Worm (Caenorhabditis elegans): Measurements from ENCODE around the gene nol-56.

Gene nol-56

ce11 chrV:10333843-10334242 is 18.9 kb downstream of the nol-56 start:
- TF ChIP-seq dmd-9 (GFP tag; IDR thresholded peaks at IDR 0.05) (no peak), tag-97 (GFP tag; IDR thresholded peaks at IDR 0.05) (no peak), jun-1 (tag; optimal IDR thresholded peaks at IDR 0.05) (no peak), F37D6.2 (tag; optimal IDR thresholded peaks at IDR 0.05) (no peak), set-16 (GFP tag; IDR thresholded peaks at IDR 0.05) (no peak), mxl-2 (GFP tag; conservative IDR thresholded peaks at IDR 0.05) (no peak), nhr-111 (GFP tag; optimal IDR thresholded peaks at IDR 0.05) (no peak), pqm-1 (tag; optimal IDR thresholded peaks at IDR 0.05) (peak; percentile 20), dmd-6 (GFP tag; IDR thresholded peaks at IDR 0.05) (peak; percentile 98), nhr-11 (tag; optimal IDR thresholded peaks at IDR 0.05) (no peak), T26A8.4 (GFP tag; IDR thresholded peaks at IDR 0.05) (no peak), ctbp-1 (GFP tag; IDR thresholded peaks at IDR 0.05) (no peak), hlh-30 (tag; optimal IDR thresholded peaks at IDR 0.05; ENCODE audit: insufficient read depth) (no peak), nhr-48 (tag; optimal IDR thresholded peaks at IDR 0.05) (peak; percentile 74), fkh-10 (GFP tag; optimal IDR thresholded peaks at IDR 0.05) (no peak), ceh-82 (tag; optimal IDR thresholded peaks at IDR 0.05) (no peak), ceh-20 (GFP tag; IDR thresholded peaks at IDR 0.05) (0 out of 2 replicates have a peak, but pooled peaks have one; percentile 21), madf-9 (GFP tag; conservative IDR thresholded peaks at IDR 0.05) (no peak), hlh-11 (tag; optimal IDR thresholded peaks at IDR 0.05) (peak; percentile 63), sdz-12 (GFP tag; optimal IDR thresholded peaks at IDR 0.05) (no peak), dve-1 (tag; optimal IDR thresholded peaks at IDR 0.05; ENCODE audit: insufficient read depth) (peak; percentile 43), nhr-28 (tag; optimal IDR thresholded peaks at IDR 0.05) (peak; percentile 47), tra-1 (GFP tag; IDR thresholded peaks at IDR 0.05) (peak; percentile 58; the same call in 1 of the 2 replicates)

DNA sequence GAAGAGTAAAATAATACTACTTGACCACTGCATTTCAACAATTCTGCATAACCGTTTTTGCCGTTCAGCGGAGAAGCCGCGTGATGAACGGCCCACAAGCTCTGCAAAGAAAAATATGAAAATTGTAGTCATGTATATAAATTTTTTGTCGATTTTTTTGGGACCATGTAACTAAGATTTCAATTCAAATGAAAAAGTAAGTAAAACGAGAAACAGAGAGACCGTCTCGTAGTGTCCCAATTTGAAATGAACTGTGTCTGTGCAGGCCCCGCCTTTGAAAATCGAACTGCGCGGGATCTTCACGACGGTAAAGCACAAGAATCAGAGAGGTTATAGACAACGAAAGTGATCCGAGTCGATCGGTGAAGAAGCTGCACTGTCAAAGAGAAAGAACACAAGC is 20.8 kb downstream of the nol-56 start, which contains the start of gene crm-1:
crm-1 (minus strand) TSS at position 101 of the 400 bp plus-strand sequence.
- no peak for TF ChIP-seq ceh-62 (tag; optimal IDR thresholded peaks at IDR 0.05)
- no peak for TF ChIP-seq D1046.2 (GFP tag; IDR thresholded peaks at IDR 0.05)
- peak; percentile 19 for TF ChIP-seq aha-1 (tag)
- no peak for TF ChIP-seq vab-7 (GFP tag; IDR thresholded peaks at IDR 0.05)
- no peak for TF ChIP-seq mxl-2 (GFP tag; conservative IDR thresholded peaks at IDR 0.05)
- no peak for TF ChIP-seq arid-1 (GFP tag; conservative IDR thresholded peaks at IDR 0.05)
- TF ChIP-seq ztf-7 (tag; optimal IDR thresholded peaks at IDR 0.05), result no peak
- no peak for TF ChIP-seq gei-8 (GFP tag; optimal IDR thresholded peaks at IDR 0.05)

DNA sequence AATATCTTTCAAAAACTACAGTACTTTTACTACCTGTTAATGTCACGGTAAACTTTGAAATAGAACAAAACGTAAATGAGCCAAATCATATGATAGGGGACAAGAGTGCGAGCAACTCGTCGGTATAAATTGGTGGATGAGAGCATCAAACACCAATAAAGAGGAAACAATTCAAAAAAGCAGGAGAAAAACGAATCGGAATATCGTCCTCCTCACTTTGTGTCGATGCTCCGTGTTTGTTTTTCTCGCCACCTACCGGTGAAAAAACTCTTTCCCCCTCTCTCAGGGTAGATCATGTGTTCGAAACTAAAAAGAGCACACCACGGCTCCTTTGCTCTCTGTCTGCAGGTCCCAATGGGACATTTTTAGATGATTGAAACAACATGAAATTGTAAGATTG is 24.7 kb downstream of the nol-56 start:
- TF ChIP-seq ceh-20 (GFP tag; IDR thresholded peaks at IDR 0.05) (0 out of 2 replicates have a peak, but pooled peaks have one; percentile 34), zip-11 (GFP tag; IDR thresholded peaks at IDR 0.05) (no peak), T26A8.4 (GFP tag; IDR thresholded peaks at IDR 0.05) (no peak), jun-1 (tag; optimal IDR thresholded peaks at IDR 0.05) (no peak), gei-8 (GFP tag; optimal IDR thresholded peaks at IDR 0.05) (no peak), sdz-12 (GFP tag; optimal IDR thresholded peaks at IDR 0.05) (no peak), hmg-1.1 (GFP tag; IDR thresholded peaks at IDR 0.05) (no peak), ces-1 (GFP tag; optimal IDR thresholded peaks at IDR 0.05) (no peak), lin-29 (GFP tag; IDR thresholded peaks at IDR 0.05) (no peak), hlh-11 (tag; optimal IDR thresholded peaks at IDR 0.05) (no peak), lin-1 (GFP tag; IDR thresholded peaks at IDR 0.05) (no peak), pha-4 (GFP tag; IDR thresholded peaks at IDR 0.05) (no peak), pha-4 (tag; optimal IDR thresholded peaks at IDR 0.05) (peak; percentile 63)

DNA sequence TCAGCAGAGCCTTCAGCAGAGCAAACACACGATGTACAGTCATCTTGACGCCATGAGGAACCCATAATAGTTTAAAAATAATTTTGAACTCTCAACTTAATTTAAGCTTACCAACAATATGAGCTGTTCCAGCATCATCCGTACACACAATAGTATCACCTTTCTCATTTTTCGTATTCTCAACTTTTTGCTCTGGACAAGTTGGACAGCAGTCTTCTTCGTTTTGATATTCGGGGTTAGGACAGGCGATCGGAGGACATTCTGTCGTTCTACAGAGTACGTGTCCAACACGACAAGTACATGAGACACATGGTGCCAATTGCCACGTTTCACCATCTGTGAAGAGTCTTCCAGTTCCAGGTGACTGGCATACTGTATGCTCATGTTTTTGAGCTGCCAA is 29.2 kb downstream of the nol-56 start:
- TF ChIP-seq unc-62 (GFP tag; optimal IDR thresholded peaks at IDR 0.05 in 1 of 2) (peak in 1 of 2 experiments; percentile 97), unc-62 (tag; optimal IDR thresholded peaks at IDR 0.05) (no peak), lin-38 (GFP tag; IDR thresholded peaks at IDR 0.05) (no peak), madf-9 (GFP tag; conservative IDR thresholded peaks at IDR 0.05) (no peak)

Measured in whole organism, L4 larva.